Worm (Caenorhabditis elegans): Measurements from ENCODE around the gene T08D10.4.

Gene T08D10.4

DNA sequence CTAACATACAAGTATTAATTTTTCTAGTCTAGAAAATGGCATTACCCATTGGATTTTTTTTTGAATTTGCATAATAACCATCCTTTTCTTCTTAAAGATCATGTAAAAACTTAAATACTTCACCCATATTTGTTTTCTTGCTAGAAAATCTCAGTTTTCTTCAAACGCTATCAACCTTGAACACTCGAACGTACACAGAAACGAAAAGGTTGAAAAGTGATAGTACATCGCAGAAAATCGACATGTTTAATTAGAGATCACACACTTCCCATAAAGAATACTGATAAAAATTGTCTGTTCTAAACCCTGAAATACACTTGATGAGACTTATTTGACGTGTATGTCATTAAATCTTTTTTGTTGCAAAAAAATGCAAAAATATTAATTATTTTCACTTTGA is 25.5 kb downstream of the T08D10.4 start, which contains the start of gene F55G7.4:
Gene F55G7.4, plus strand, starts transcription at position 301 of the 400 bp plus-strand sequence.
- TF ChIP-seq fkh-10 (GFP tag; optimal IDR thresholded peaks at IDR 0.05) (no peak), unc-86 (tag; optimal IDR thresholded peaks at IDR 0.05) (no peak), dve-1 (tag; optimal IDR thresholded peaks at IDR 0.05) (no peak), lim-6 (tag; optimal IDR thresholded peaks at IDR 0.05) (no peak), npax-4 (tag; optimal IDR thresholded peaks at IDR 0.05) (no peak), ceh-22 (tag; optimal IDR thresholded peaks at IDR 0.05) (no peak), pqm-1 (tag; optimal IDR thresholded peaks at IDR 0.05) (no peak), eyg-1 (tag; optimal IDR thresholded peaks at IDR 0.05) (no peak), F13H6.1 (tag; optimal IDR thresholded peaks at IDR 0.05) (no peak), lin-11 (tag; optimal IDR thresholded peaks at IDR 0.05) (no peak), ceh-24 (tag; optimal IDR thresholded peaks at IDR 0.05) (no peak)

ce11 chrX:11925243-11925642 is 27.9 kb downstream of the T08D10.4 start:
- TF ChIP-seq npax-4 (tag; optimal IDR thresholded peaks at IDR 0.05), result no peak
- no peak for TF ChIP-seq tbx-2 (tag; optimal IDR thresholded peaks at IDR 0.05)
- TF ChIP-seq unc-55 (GFP tag; optimal IDR thresholded peaks at IDR 0.05), result no peak
- no peak for TF ChIP-seq rnt-1 (tag; optimal IDR thresholded peaks at IDR 0.05)
- no peak for TF ChIP-seq syd-9 (tag; optimal IDR thresholded peaks at IDR 0.05)
- TF ChIP-seq fkh-10 (GFP tag; optimal IDR thresholded peaks at IDR 0.05), result no peak
- no peak for TF ChIP-seq Y22D7AL.16 (tag; optimal IDR thresholded peaks at IDR 0.05)
- TF ChIP-seq unc-42 (tag; optimal IDR thresholded peaks at IDR 0.05), result no peak
- TF ChIP-seq hlh-6 (tag; optimal IDR thresholded peaks at IDR 0.05), result no peak
- TF ChIP-seq ceh-22 (tag; optimal IDR thresholded peaks at IDR 0.05), result no peak

ce11 chrX:11924158-11924557 is 29.0 kb downstream of the T08D10.4 start, which contains the start of gene F55G7.1:
F55G7.1 (plus strand) TSS chrX:11924433.
- TF ChIP-seq sdc-2 (tag; optimal IDR thresholded peaks at IDR 0.05) (peak; percentile 97), ref-2 (tag; optimal IDR thresholded peaks at IDR 0.05) (peak; percentile 9), ceh-31 (tag; optimal IDR thresholded peaks at IDR 0.05) (no peak)

- TF ChIP-seq unc-42 (tag; optimal IDR thresholded peaks at IDR 0.05) (no peak), tbx-7 (tag; optimal IDR thresholded peaks at IDR 0.05) (no peak), odd-2 (tag; optimal IDR thresholded peaks at IDR 0.05) (no peak), unc-3 (GFP tag; conservative IDR thresholded peaks at IDR 0.05) (no peak), unc-3 (tag; optimal IDR thresholded peaks at IDR 0.05) (no peak), ceh-34 (tag; optimal IDR thresholded peaks at IDR 0.05) (no peak), ceh-18 (tag; optimal IDR thresholded peaks at IDR 0.05) (no peak), K09A11.1 (tag; optimal IDR thresholded peaks at IDR 0.05; ENCODE audit: insufficient read depth) (no peak), ama-1 (optimal IDR thresholded peaks at IDR 0.05) (no peak), dve-1 (tag; optimal IDR thresholded peaks at IDR 0.05) (no peak), pag-3 (tag; optimal IDR thresholded peaks at IDR 0.05; ENCODE audit: borderline replicate concordance) (no peak), npax-4 (tag; optimal IDR thresholded peaks at IDR 0.05) (no peak), che-1 (tag; optimal IDR thresholded peaks at IDR 0.05) (no peak), pha-4 (tag; optimal IDR thresholded peaks at IDR 0.05) (no peak)
Observed at ce11 chrX:11920723-11921283, 32.3 kb downstream of the T08D10.4 start, which contains the start of gene Y62H9A.14. Y62H9A.14 (plus strand) TSS chrX:11921233.

DNA sequence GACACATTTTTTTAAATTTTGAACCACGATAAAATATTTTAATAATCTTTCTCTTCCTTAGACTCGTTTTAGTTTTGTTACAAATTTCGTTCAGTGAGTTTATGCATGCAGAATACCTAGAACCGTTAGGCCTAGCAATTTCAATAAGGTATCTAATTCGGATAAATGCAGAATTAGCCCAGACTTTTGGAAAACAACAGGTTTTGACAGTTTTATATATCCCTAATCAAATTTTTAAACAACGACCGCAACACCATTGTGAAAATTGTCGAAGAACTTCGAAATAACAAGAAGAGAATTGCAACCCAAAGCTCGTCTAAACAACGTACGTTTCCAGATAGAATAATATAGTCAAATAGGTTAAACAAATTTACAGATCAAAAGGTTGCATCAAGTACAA is 35.1 kb downstream of the T08D10.4 start, which contains the start of gene Y62H9A.16:
Gene Y62H9A.16, plus strand, starts transcription at position 301 of the 400 bp plus-strand sequence.
- TF ChIP-seq ahr-1 (tag; optimal IDR thresholded peaks at IDR 0.05) (no peak), ceh-48 (tag; optimal IDR thresholded peaks at IDR 0.05) (no peak), elt-4 (tag; optimal IDR thresholded peaks at IDR 0.05) (no peak), nhr-11 (tag; optimal IDR thresholded peaks at IDR 0.05) (no peak), unc-3 (GFP tag; conservative IDR thresholded peaks at IDR 0.05) (no peak), unc-3 (tag; optimal IDR thresholded peaks at IDR 0.05) (no peak), sdc-2 (tag; optimal IDR thresholded peaks at IDR 0.05) (no peak), fax-1 (tag; optimal IDR thresholded peaks at IDR 0.05) (no peak), hlh-6 (tag; optimal IDR thresholded peaks at IDR 0.05) (no peak), ttx-3 (tag; optimal IDR thresholded peaks at IDR 0.05) (no peak), rnt-1 (tag; optimal IDR thresholded peaks at IDR 0.05) (no peak), C08G9.2 (tag; optimal IDR thresholded peaks at IDR 0.05) (no peak), nhr-232 (tag; optimal IDR thresholded peaks at IDR 0.05) (no peak), npax-4 (tag; optimal IDR thresholded peaks at IDR 0.05) (no peak), F13H6.1 (tag; optimal IDR thresholded peaks at IDR 0.05) (no peak), ceh-18 (tag; optimal IDR thresholded peaks at IDR 0.05) (no peak), unc-86 (tag; optimal IDR thresholded peaks at IDR 0.05) (no peak), odd-2 (tag; optimal IDR thresholded peaks at IDR 0.05) (no peak), syd-9 (tag; optimal IDR thresholded peaks at IDR 0.05) (no peak), hlh-30 (tag; optimal IDR thresholded peaks at IDR 0.05; ENCODE audit: insufficient read depth) (no peak)

All from whole organism, late embryonic.